Worm (Caenorhabditis elegans): ENCODE results near the gene ufd-2.
A peak's percentile ranks its signal among the peaks of the same experiment; 100 is the strongest.

The ufd-2 gene

ce11 chrII:8106921-8107695 is 44.6 kb downstream of the ufd-2 start, which contains the start of the genes chst-1 and C41C4.9 (continued):
- TF ChIP-seq nhr-90 (tag; optimal IDR thresholded peaks at IDR 0.05; ENCODE audit: poor library complexity) (peak; percentile 78), elt-3 (tag; optimal IDR thresholded peaks at IDR 0.05) (peak in 2 of 6 experiments; percentile 34 to 48), tlp-1 (tag; optimal IDR thresholded peaks at IDR 0.05) (no peak), ceh-82 (tag; optimal IDR thresholded peaks at IDR 0.05) (peak in 1 of 3 experiments; percentile 19), elt-2 (tag; optimal IDR thresholded peaks at IDR 0.05) (peak; percentile 68), nhr-85 (tag) (peak; percentile 78), snu-23 (GFP tag; optimal IDR thresholded peaks at IDR 0.05) (peak; percentile 61), dpl-1 (GFP tag; optimal IDR thresholded peaks at IDR 0.05) (peak; percentile 16 to 43 (median 39)), lsy-2 (tag; optimal IDR thresholded peaks at IDR 0.05) (peak; percentile 57 to 77), swsn-7 (tag; optimal IDR thresholded peaks at IDR 0.05) (peak; percentile 46), unc-130 (tag; optimal IDR thresholded peaks at IDR 0.05) (peak; percentile 55), egl-13 (tag; optimal IDR thresholded peaks at IDR 0.05) (no peak), grh-1 (GFP tag; IDR thresholded peaks at IDR 0.05) (no peak), nhr-20 (tag; optimal IDR thresholded peaks at IDR 0.05) (peak; percentile 61), vab-15 (tag; optimal IDR thresholded peaks at IDR 0.05) (peak; percentile 57)

DNA sequence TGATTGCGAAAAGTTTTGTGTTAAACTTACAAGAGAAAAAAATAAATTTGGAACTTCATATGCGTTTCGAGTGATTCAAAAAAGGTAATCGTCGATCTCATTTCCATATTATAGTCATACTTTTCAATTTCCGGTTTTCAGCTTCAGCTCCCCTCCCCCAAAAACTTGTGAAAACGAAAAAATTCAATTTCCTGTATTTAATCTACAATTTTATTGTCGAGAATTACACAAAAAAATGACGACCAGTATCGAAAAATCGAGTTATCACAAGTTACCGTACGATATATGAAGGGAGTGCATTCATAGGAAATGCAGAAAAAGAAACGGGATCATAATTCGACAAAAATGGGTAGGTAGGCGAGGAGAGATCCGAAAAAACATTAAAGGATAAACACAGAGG is 49.5 kb downstream of the ufd-2 start, which contains the start of gene lron-4:
lron-4 (minus strand) TSS at position 101 of the 400 bp plus-strand sequence.
- no peak for TF ChIP-seq nhr-11 (tag; optimal IDR thresholded peaks at IDR 0.05)
- TF ChIP-seq fkh-8 (tag; optimal IDR thresholded peaks at IDR 0.05) = peak; percentile 15
- TF ChIP-seq blmp-1 (tag; optimal IDR thresholded peaks at IDR 0.05) = no peak
